Worm (Caenorhabditis elegans): ENCODE data around the gene C15H11.11.

C15H11.11 gene

ce11 chrV:14437355-14437754 lies 22.1 kb downstream of the C15H11.11 start:
- TF ChIP-seq aha-1 (tag) = peak; percentile 11
- TF ChIP-seq vab-7 (GFP tag; IDR thresholded peaks at IDR 0.05) = no peak

DNA sequence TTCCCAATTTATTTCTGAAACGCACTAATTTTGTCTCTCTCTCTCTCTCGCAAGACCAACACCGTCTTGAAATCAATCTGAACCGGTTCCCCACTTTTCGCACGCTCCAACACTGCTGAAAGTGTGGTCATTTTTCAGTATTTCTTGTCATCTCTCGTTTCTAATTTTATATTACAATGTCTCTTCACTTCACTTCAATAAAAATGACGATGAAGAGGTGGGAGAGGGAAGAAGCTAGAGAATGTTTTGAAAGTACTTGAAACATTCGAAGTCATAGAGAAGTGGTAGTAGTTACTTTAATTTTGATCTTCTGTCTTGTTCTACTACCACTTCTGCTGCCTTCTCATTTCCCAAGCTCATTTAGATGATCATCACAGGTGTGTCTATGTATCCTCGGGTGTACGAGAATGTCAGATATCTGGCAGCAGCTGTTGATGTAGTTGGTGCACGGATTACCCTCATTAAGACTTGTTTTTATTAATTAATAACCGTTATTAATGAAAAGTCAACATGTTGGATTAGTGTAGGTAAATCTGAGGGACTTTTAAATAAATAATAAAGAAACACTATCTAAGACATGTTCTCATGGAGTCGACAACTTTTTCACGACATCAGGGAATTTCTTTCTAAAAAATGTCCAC lies 22.9 kb downstream of the C15H11.11 start:
- no peak for TF ChIP-seq nhr-111 (GFP tag; optimal IDR thresholded peaks at IDR 0.05)
- no peak for TF ChIP-seq D1046.2 (GFP tag; IDR thresholded peaks at IDR 0.05)
- no peak for TF ChIP-seq skn-1 (tag; optimal IDR thresholded peaks at IDR 0.05)
- no peak for TF ChIP-seq nhr-102 (tag; optimal IDR thresholded peaks at IDR 0.05)
- peak; percentile 91 for TF ChIP-seq aha-1 (tag)
- TF ChIP-seq lir-3 (tag; optimal IDR thresholded peaks at IDR 0.05) = no peak
- TF ChIP-seq arid-1 (GFP tag; conservative IDR thresholded peaks at IDR 0.05) = no peak
- TF ChIP-seq mxl-2 (GFP tag; conservative IDR thresholded peaks at IDR 0.05) = no peak
- TF ChIP-seq ama-1 (optimal IDR thresholded peaks at IDR 0.05) = no peak
- TF ChIP-seq fkh-10 (GFP tag; optimal IDR thresholded peaks at IDR 0.05) = no peak
- no peak for TF ChIP-seq fos-1 (tag; optimal IDR thresholded peaks at IDR 0.05)
- TF ChIP-seq aly-2 (tag; optimal IDR thresholded peaks at IDR 0.05) = no peak
- peak in 1 of 2 experiments; percentile 57 for TF ChIP-seq unc-62 (GFP tag; optimal IDR thresholded peaks at IDR 0.05 in 1 of 2)
- TF ChIP-seq unc-62 (tag; optimal IDR thresholded peaks at IDR 0.05) = no peak
- TF ChIP-seq R02D3.7 (tag; optimal IDR thresholded peaks at IDR 0.05) = no peak
- no peak for TF ChIP-seq ZK337.2 (GFP tag; IDR thresholded peaks at IDR 0.05)

DNA sequence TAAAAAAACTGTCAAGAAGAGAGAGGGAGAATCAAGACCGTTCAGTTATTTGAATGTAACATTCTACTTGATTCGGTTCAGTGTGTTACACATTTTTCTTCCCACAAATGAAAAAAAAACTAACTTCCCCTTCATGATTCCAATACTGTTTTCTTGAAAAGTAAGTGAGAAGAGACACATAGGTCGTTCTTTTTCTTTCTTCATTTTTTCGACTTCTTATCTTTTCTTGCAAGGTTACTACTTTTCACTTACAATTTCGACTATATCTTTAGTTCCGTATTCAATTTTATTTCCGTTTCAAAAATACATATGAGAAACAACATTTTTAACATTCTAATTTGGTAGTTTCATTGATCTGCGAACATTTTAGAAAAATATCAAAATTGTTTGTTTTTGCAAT lies 23.9 kb downstream of the C15H11.11 start:
- TF ChIP-seq ztf-11 (tag; optimal IDR thresholded peaks at IDR 0.05) = no peak
- no peak for TF ChIP-seq mdl-1 (tag; optimal IDR thresholded peaks at IDR 0.05)
- no peak for TF ChIP-seq gei-8 (GFP tag; optimal IDR thresholded peaks at IDR 0.05)
- no peak for TF ChIP-seq nhr-41 (GFP tag; IDR thresholded peaks at IDR 0.05)
- peak; percentile 55 for TF ChIP-seq aha-1 (tag)
- no peak for TF ChIP-seq madf-5 (GFP tag; IDR thresholded peaks at IDR 0.05)
- no peak for TF ChIP-seq madf-9 (GFP tag; conservative IDR thresholded peaks at IDR 0.05)
- no peak for TF ChIP-seq ctbp-1 (GFP tag; IDR thresholded peaks at IDR 0.05)
- TF ChIP-seq Y5F2A.4 (GFP tag; optimal IDR thresholded peaks at IDR 0.05) = no peak
- no peak for TF ChIP-seq cey-2 (tag; optimal IDR thresholded peaks at IDR 0.05; ENCODE audit: borderline replicate concordance, insufficient read depth)
- TF ChIP-seq unc-62 (GFP tag; optimal IDR thresholded peaks at IDR 0.05 in 1 of 2) = peak in 1 of 2 experiments; percentile 97
- TF ChIP-seq unc-62 (tag; optimal IDR thresholded peaks at IDR 0.05) = no peak

ce11 chrV:14440841-14441240 lies 25.5 kb downstream of the C15H11.11 start, which contains the start of gene F23B12.4:
Gene F23B12.4 (plus strand): TSS chrV:14441141.
- TF ChIP-seq lin-38 (GFP tag; IDR thresholded peaks at IDR 0.05) = no peak
- no peak for TF ChIP-seq hlh-30 (tag; optimal IDR thresholded peaks at IDR 0.05; ENCODE audit: insufficient read depth)
- TF ChIP-seq dmd-8 (GFP tag; IDR thresholded peaks at IDR 0.05) = no peak
- TF ChIP-seq daf-12 (tag; optimal IDR thresholded peaks at IDR 0.05) = no peak
- TF ChIP-seq nhr-41 (GFP tag; IDR thresholded peaks at IDR 0.05) = no peak
- no peak for TF ChIP-seq lim-7 (GFP tag; IDR thresholded peaks at IDR 0.05)
- no peak for TF ChIP-seq hmg-1.1 (GFP tag; IDR thresholded peaks at IDR 0.05)
- no peak for TF ChIP-seq T20F7.1 (GFP tag; optimal IDR thresholded peaks at IDR 0.05)

ce11 chrV:14443471-14444015 lies 28.2 kb downstream of the C15H11.11 start:
- TF ChIP-seq mes-2 (tag; optimal IDR thresholded peaks at IDR 0.05; ENCODE audit: poor library complexity, severe bottlenecking) = peak; percentile 53

All from whole organism, L4 larva.